Worm (Caenorhabditis elegans): Measurements from ENCODE around the gene R155.3.

- no peak for TF ChIP-seq B0310.2 (tag; optimal IDR thresholded peaks at IDR 0.05)
- no peak for TF ChIP-seq ama-1 (optimal IDR thresholded peaks at IDR 0.05)
- no peak for TF ChIP-seq hmbx-1 (tag; optimal IDR thresholded peaks at IDR 0.05)
- TF ChIP-seq tra-4 (tag; optimal IDR thresholded peaks at IDR 0.05) = no peak
- no peak for TF ChIP-seq flt-1 (GFP tag; IDR thresholded peaks at IDR 0.05)
These were observed 30.4 kb upstream of the R155.3 start for ce11 chrIII:2006937-2007336.

All from whole organism, early embryonic.